Worm (Caenorhabditis elegans): ENCODE measurements around the gene fbxb-5.

DNA sequence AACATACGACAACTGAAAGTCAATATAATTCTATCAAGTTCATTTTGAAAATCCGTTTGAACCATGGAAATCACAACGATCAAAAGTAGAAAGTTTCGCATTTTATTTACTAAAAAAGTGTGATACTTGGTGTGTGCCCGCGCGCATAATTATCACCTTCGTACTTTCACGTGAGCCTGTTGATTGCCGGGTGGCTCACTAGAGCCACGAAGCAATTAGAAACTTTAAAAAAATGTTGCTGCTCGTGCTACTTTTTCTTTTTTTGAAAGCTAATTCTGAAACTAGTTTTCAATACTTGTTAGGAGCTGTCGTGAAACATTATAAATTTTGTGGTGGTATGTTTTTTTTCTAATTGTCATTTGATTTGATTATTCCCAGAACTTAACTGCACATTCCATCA lies 16.6 kb upstream of the fbxb-5 start, which contains the start of the genes irld-9 and irld-33:
- TF ChIP-seq nhr-28 (tag; optimal IDR thresholded peaks at IDR 0.05) (no peak), mep-1 (tag; optimal IDR thresholded peaks at IDR 0.05) (no peak), sptf-1 (tag; optimal IDR thresholded peaks at IDR 0.05) (no peak)

All from whole organism, mixed stage, embryonic.